Worm (Caenorhabditis elegans) whole organism, young adult: Measurements from ENCODE around the gene clc-28.

Experiments
- B0035.1 ChIP-seq: sonication (generic microtip); optimal IDR thresholded peaks from 2 replicates; lab custom pipeline; 2016; ENCODE audit warnings: missing genetic modification characterization, mild to moderate bottlenecking, missing compliant biosample characterization, missing genotype, missing genetic modification reagents
- C06A6.2 ChIP-seq: fragments of 200-800 bp; sonication (Bioruptor generic); conservative IDR thresholded peaks from 2 replicates; pipeline ENCODE4 v1.3.6; 2022; ENCODE audit warnings: missing genetic modification characterization, missing compliant biosample characterization
- F10E7.11 ChIP-seq: sonication (generic microtip); optimal IDR thresholded peaks from 2 replicates; lab custom pipeline; 2017; ENCODE audit warnings: mild to moderate bottlenecking, missing genetic modification characterization, moderate library complexity, missing compliant biosample characterization
- F33H1.4 ChIP-seq: fragments of 200-800 bp; sonication (Bioruptor generic); IDR thresholded peaks from 2 replicates; pipeline ENCODE4 v1.3.6; 2022; ENCODE audit warnings: missing genetic modification reagents, missing genetic modification characterization, missing compliant biosample characterization
- F37B4.10 ChIP-seq: fragments of 200-800 bp; sonication (Bioruptor generic); IDR thresholded peaks from 2 replicates; pipeline ENCODE4 v1.3.6; 2022; ENCODE audit warnings: missing genetic modification characterization, missing compliant biosample characterization
- athp-1 ChIP-seq: sonication (generic microtip); optimal IDR thresholded peaks from 2 replicates; lab custom pipeline; 2017; ENCODE audit warnings: mild to moderate bottlenecking, missing genetic modification characterization, missing compliant biosample characterization
- attf-5 ChIP-seq: fragments of 200-800 bp; sonication (Bioruptor generic); optimal IDR thresholded peaks from 2 replicates; lab custom pipeline; 2018; ENCODE audit warnings: mild to moderate bottlenecking, missing genetic modification characterization, missing compliant biosample characterization
- bed-1 ChIP-seq: fragments of 200-800 bp; sonication (Bioruptor generic); IDR thresholded peaks from 2 replicates; pipeline ENCODE4 v1.3.6; 2022; ENCODE audit warnings: missing genetic modification reagents, missing genetic modification characterization, missing compliant biosample characterization
- bed-2 ChIP-seq: fragments of 200-800 bp; sonication (Bioruptor generic); IDR thresholded peaks from 2 replicates; pipeline ENCODE4 v1.3.6; 2022; ENCODE audit warnings: missing genetic modification reagents, missing genetic modification characterization, missing compliant biosample characterization
- ceh-40 ChIP-seq: fragments of 200-800 bp; sonication (Bioruptor generic); IDR thresholded peaks from 2 replicates; pipeline ENCODE4 v1.3.6; 2022; ENCODE audit warnings: missing genetic modification characterization, missing compliant biosample characterization
- ceh-58 ChIP-seq: fragments of 200-800 bp; sonication (Bioruptor generic); IDR thresholded peaks from 2 replicates; pipeline ENCODE4 v1.3.6; 2022; ENCODE audit warnings: missing genetic modification characterization, missing compliant biosample characterization
- ceh-79 ChIP-seq: sonication (generic microtip); optimal IDR thresholded peaks from 2 replicates; lab custom pipeline; 2017; ENCODE audit warnings: mild to moderate bottlenecking, missing genetic modification characterization, missing compliant biosample characterization
- ceh-91 ChIP-seq: fragments of 200-800 bp; sonication (Bioruptor generic); IDR thresholded peaks from 2 replicates; pipeline ENCODE4 v1.3.6; 2022; ENCODE audit warnings: missing genetic modification reagents, missing genetic modification characterization, missing compliant biosample characterization
- chd-7 ChIP-seq: sonication (generic microtip); optimal IDR thresholded peaks from 2 replicates; lab custom pipeline; 2016; ENCODE audit warnings: mild to moderate bottlenecking, missing genetic modification characterization, moderate library complexity, missing compliant biosample characterization
- dpff-1 ChIP-seq: sonication (generic microtip); optimal IDR thresholded peaks from 2 replicates; lab custom pipeline; 2017; ENCODE audit warnings: mild to moderate bottlenecking, missing genetic modification characterization, missing compliant biosample characterization
- dpl-1 ChIP-seq: fragments of 150-350 bp; optimal IDR thresholded peaks from 2 replicates; lab custom pipeline; 2014; ENCODE audit warnings: missing biosample characterization, missing genetic modification reagents, missing genetic modification characterization
- egrh-3 ChIP-seq: fragments of 200-800 bp; sonication (Bioruptor generic); IDR thresholded peaks from 2 replicates; pipeline ENCODE4 v1.3.6; 2022; ENCODE audit warnings: missing genetic modification reagents, missing genetic modification characterization, missing compliant biosample characterization
- ekl-4 ChIP-seq: fragments of 200-800 bp; sonication (Bioruptor generic); IDR thresholded peaks from 2 replicates; pipeline ENCODE4 v1.3.6; 2022; ENCODE audit warnings: missing genetic modification reagents, missing genetic modification characterization, missing compliant biosample characterization
- him-1 ChIP-seq: sonication (generic microtip); optimal IDR thresholded peaks from 2 replicates; lab custom pipeline; 2016; ENCODE audit warnings: missing genotype, missing genetic modification reagents, missing genetic modification characterization, missing compliant biosample characterization
- hmg-1.2 ChIP-seq: fragments of 200-800 bp; sonication (Bioruptor generic); IDR thresholded peaks from 2 replicates; pipeline ENCODE4 v1.3.6; 2022; ENCODE audit warnings: missing genetic modification reagents, missing genetic modification characterization, missing compliant biosample characterization
- let-526 ChIP-seq: fragments of 200-800 bp; sonication (Bioruptor generic); IDR thresholded peaks from 2 replicates; pipeline ENCODE4 v1.3.6; 2022; ENCODE audit warnings: missing genetic modification reagents, missing genetic modification characterization, missing compliant biosample characterization
- lir-1 ChIP-seq: fragments of 200-800 bp; sonication (Bioruptor generic); conservative IDR thresholded peaks from 2 replicates; pipeline ENCODE4 v1.3.6; 2022; ENCODE audit warnings: missing genetic modification reagents, missing genetic modification characterization, missing compliant biosample characterization
- lsl-1 ChIP-seq: fragments of 200-800 bp; sonication (Bioruptor generic); optimal IDR thresholded peaks from 2 replicates; lab custom pipeline; 2018; ENCODE audit warnings: mild to moderate bottlenecking, missing genetic modification characterization, moderate library complexity, missing compliant biosample characterization
- madf-10 ChIP-seq: sonication (generic microtip); optimal IDR thresholded peaks from 2 replicates; lab custom pipeline; 2016; ENCODE audit warnings: mild to moderate bottlenecking, missing genetic modification characterization, missing compliant biosample characterization
- mcd-1 ChIP-seq: fragments of 200-800 bp; sonication (Bioruptor generic); IDR thresholded peaks from 2 replicates; pipeline ENCODE4 v1.3.6; 2022; ENCODE audit warnings: missing genetic modification reagents, missing genetic modification characterization, missing compliant biosample characterization
- mel-28 ChIP-seq: sonication (generic microtip); optimal IDR thresholded peaks from 2 replicates; lab custom pipeline; 2016; ENCODE audit warnings: borderline replicate concordance, mild to moderate bottlenecking, missing genetic modification characterization, missing compliant biosample characterization
- nfyb-1 ChIP-seq: fragments of 200-800 bp; sonication (Bioruptor generic); IDR thresholded peaks from 2 replicates; pipeline ENCODE4 v1.3.6; 2022; ENCODE audit warnings: missing genetic modification reagents, missing genetic modification characterization, missing compliant biosample characterization
- nhr-179 ChIP-seq: sonication (generic microtip); optimal IDR thresholded peaks from 2 replicates; lab custom pipeline; 2016; ENCODE audit warnings: mild to moderate bottlenecking, missing genetic modification characterization, missing compliant biosample characterization
- tbx-9 ChIP-seq: sonication (generic microtip); optimal IDR thresholded peaks from 2 replicates; lab custom pipeline; 2016; ENCODE audit warnings: borderline replicate concordance, missing genetic modification characterization, inconsistent platforms, missing compliant biosample characterization
- unc-130 ChIP-seq: sonication (generic microtip); optimal IDR thresholded peaks from 2 replicates; lab custom pipeline; 2016; ENCODE audit warnings: missing genetic modification reagents, missing genetic modification characterization, missing compliant biosample characterization
- unc-62 ChIP-seq: fragments of 150-350 bp; optimal IDR thresholded peaks from 2 replicates; lab custom pipeline; 2014; ENCODE audit warnings: missing biosample characterization, missing genetic modification reagents, missing genetic modification characterization
- ztf-25 ChIP-seq: fragments of 200-800 bp; sonication (Bioruptor generic); IDR thresholded peaks from 2 replicates; pipeline ENCODE4 v1.3.6; 2022; ENCODE audit warnings: missing genetic modification reagents, missing genetic modification characterization, missing compliant biosample characterization
- ztf-6 ChIP-seq: fragments of 200-800 bp; sonication (Bioruptor generic); IDR thresholded peaks from 2 replicates; pipeline ENCODE4 v1.3.6; 2022; ENCODE audit warnings: missing genetic modification reagents, missing genetic modification characterization, missing compliant biosample characterization

The clc-28 gene

ce11 chrIII:8335585-8335984, 3.7 kb downstream of the clc-28 start:
- TF ChIP-seq F33H1.4 (GFP tag; lab: Robert Waterston, UW): peak; percentile 30
- peak; percentile 91; the same call in 1 of the 2 replicates for TF ChIP-seq egrh-3 (GFP tag; lab: Robert Waterston, UW)

- no peak for TF ChIP-seq C06A6.2 (GFP tag; lab: Robert Waterston, UW)
- no peak for TF ChIP-seq nhr-179 (tag; lab: Kevin White, UChicago)
- TF ChIP-seq madf-10 (tag; lab: Kevin White, UChicago): no peak
- TF ChIP-seq let-526 (GFP tag; lab: Robert Waterston, UW): no peak
- TF ChIP-seq ceh-40: no peak
Observed at ce11 chrIII:8334432-8334831, 4.8 kb downstream of the clc-28 start, which contains the start of gene ZC262.4. Gene ZC262.4 (minus strand): TSS chrIII:8334532.

ce11 chrIII:8331779-8332178, 7.5 kb downstream of the clc-28 start, which contains the start of the genes mrps-18A and ZC262.2:
Gene mrps-18A (minus strand): TSS chrIII:8331919.
Gene ZC262.2 (plus strand): TSS chrIII:8332062.
- TF ChIP-seq lsl-1 (GFP tag; lab: Kevin White, UChicago): peak; percentile 65
- TF ChIP-seq B0035.1 (tag; lab: Kevin White, UChicago): no peak
- no peak for TF ChIP-seq unc-62 (GFP tag; lab: Kevin White, UChicago)
- peak; percentile 10 for TF ChIP-seq attf-5 (GFP tag; lab: Kevin White, UChicago)
- no peak for TF ChIP-seq F10E7.11 (tag; lab: Kevin White, UChicago)
- no peak for TF ChIP-seq dpff-1 (tag; lab: Kevin White, UChicago)
- no peak for TF ChIP-seq ceh-79
- peak; percentile 4 for TF ChIP-seq him-1 (tag; lab: Kevin White, UChicago)
- TF ChIP-seq ceh-91: no peak
- TF ChIP-seq hmg-1.2 (GFP tag; lab: Robert Waterston, UW): no peak
- no peak for TF ChIP-seq lir-1
- no peak for TF ChIP-seq ceh-58 (GFP tag; lab: Robert Waterston, UW)
- no peak for TF ChIP-seq athp-1

ce11 chrIII:8331211-8331610, 8.1 kb downstream of the clc-28 start, which contains the start of gene iglr-2:
Gene iglr-2 (minus strand): TSS chrIII:8331311.
- TF ChIP-seq F33H1.4 (GFP tag; lab: Robert Waterston, UW): no peak
- TF ChIP-seq dpl-1 (GFP tag; lab: Kevin White, UChicago): no peak
- no peak for TF ChIP-seq chd-7
- TF ChIP-seq lir-1: no peak
- TF ChIP-seq unc-130 (GFP tag; lab: Kevin White, UChicago): no peak
- TF ChIP-seq tbx-9 (tag; lab: Kevin White, UChicago): no peak
- TF ChIP-seq nfyb-1 (GFP tag; lab: Robert Waterston, UW): no peak
- TF ChIP-seq ceh-91: no peak
- TF ChIP-seq ekl-4 (GFP tag; lab: Robert Waterston, UW): no peak
- TF ChIP-seq F37B4.10 (GFP tag; lab: Robert Waterston, UW): no peak
- TF ChIP-seq madf-10 (tag; lab: Kevin White, UChicago): no peak
- no peak for TF ChIP-seq bed-2 (GFP tag; lab: Robert Waterston, UW)
- no peak for TF ChIP-seq ztf-6
- TF ChIP-seq bed-1 (GFP tag; lab: Robert Waterston, UW): no peak
- TF ChIP-seq mcd-1 (GFP tag; lab: Robert Waterston, UW): no peak
- TF ChIP-seq mel-28 (tag; lab: Kevin White, UChicago): no peak
- no peak for TF ChIP-seq ztf-25 (GFP tag; lab: Robert Waterston, UW)
